Fruit fly (Drosophila melanogaster): ENCODE data around the gene Ref1.

The Ref1 gene

DNA sequence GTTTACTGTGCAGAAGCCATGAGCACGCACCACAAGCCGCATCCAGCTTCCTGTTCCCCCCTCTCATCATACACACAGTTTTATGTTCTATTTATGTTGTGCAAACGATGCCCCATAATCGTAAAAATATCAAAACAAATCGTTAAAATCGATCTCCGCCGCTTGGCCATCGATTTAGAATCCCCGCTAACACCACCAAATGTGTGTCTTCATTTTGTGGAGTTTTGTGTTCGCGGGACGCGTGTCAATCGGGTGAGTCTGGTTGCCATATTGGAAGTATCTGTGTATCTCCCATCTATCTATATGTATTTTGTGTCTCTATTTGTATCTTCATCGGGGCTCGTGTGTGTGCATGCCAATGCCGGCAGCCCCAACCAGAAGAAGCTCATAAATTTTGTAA lies 45.7 kb downstream of the Ref1 start:
- TF ChIP-seq fd64A (GFP tag; optimal IDR thresholded peaks at IDR 0.05): no peak
- TF ChIP-seq Lpt (GFP tag; optimal IDR thresholded peaks at IDR 0.05): no peak
- TF ChIP-seq twi (tag; optimal IDR thresholded peaks at IDR 0.05): peak; percentile 31
- TF ChIP-seq grn (GFP tag; optimal IDR thresholded peaks at IDR 0.05): peak; percentile 6
- peak; percentile 63 for TF ChIP-seq onecut (GFP tag; IDR thresholded peaks at IDR 0.05)
- TF ChIP-seq sd (tag; optimal IDR thresholded peaks at IDR 0.05): peak; percentile 54
- TF ChIP-seq salm (tag; optimal IDR thresholded peaks at IDR 0.05): no peak
- no peak for TF ChIP-seq Meics (GFP tag; optimal IDR thresholded peaks at IDR 0.05)
- TF ChIP-seq CG8924 (tag; optimal IDR thresholded peaks at IDR 0.05): no peak
- TF ChIP-seq maf-S (GFP tag; optimal IDR thresholded peaks at IDR 0.05): no peak
- no peak for TF ChIP-seq bigmax (GFP tag; optimal IDR thresholded peaks at IDR 0.05)
- no peak for TF ChIP-seq pnt (GFP tag; optimal IDR thresholded peaks at IDR 0.05)
- TF ChIP-seq CG10462 (GFP tag; optimal IDR thresholded peaks at IDR 0.05): no peak
- TF ChIP-seq unc-4 (GFP tag; IDR thresholded peaks at IDR 0.05; ENCODE audit: partially characterized antibody): no peak
- no peak for TF ChIP-seq klu (GFP tag; IDR thresholded peaks at IDR 0.05)
- TF ChIP-seq Elba2 (GFP tag; optimal IDR thresholded peaks at IDR 0.05): no peak
- no peak for TF ChIP-seq D (optimal IDR thresholded peaks at IDR 0.05)
- no peak for TF ChIP-seq D (GFP tag; optimal IDR thresholded peaks at IDR 0.05)
- TF ChIP-seq CG11093 (GFP tag; IDR thresholded peaks at IDR 0.05): no peak
- no peak for TF ChIP-seq CG6683 (GFP tag; optimal IDR thresholded peaks at IDR 0.05)
- no peak for TF ChIP-seq ken (GFP tag; IDR thresholded peaks at IDR 0.05)
- TF ChIP-seq trem (tag; optimal IDR thresholded peaks at IDR 0.05): no peak
- peak; percentile 50 for TF ChIP-seq cg (GFP tag; optimal IDR thresholded peaks at IDR 0.05)
- TF ChIP-seq chinmo (GFP tag; IDR thresholded peaks at IDR 0.05; ENCODE audit: partially characterized antibody): no peak
- no peak for TF ChIP-seq CG31365 (tag; optimal IDR thresholded peaks at IDR 0.05)
- TF ChIP-seq Ets65A (GFP tag): no peak
- TF ChIP-seq Antp (GFP tag; optimal IDR thresholded peaks at IDR 0.05): no peak
- TF ChIP-seq CG12104 (GFP tag; optimal IDR thresholded peaks at IDR 0.05): no peak
- TF ChIP-seq CG6765 (GFP tag; optimal IDR thresholded peaks at IDR 0.05): no peak
- no peak for TF ChIP-seq CG17186 (GFP tag; optimal IDR thresholded peaks at IDR 0.05)
- TF ChIP-seq CG9876 (GFP tag; optimal IDR thresholded peaks at IDR 0.05): no peak
- TF ChIP-seq nerfin-1 (tag; optimal IDR thresholded peaks at IDR 0.05): no peak
- TF ChIP-seq ERR (GFP tag; optimal IDR thresholded peaks at IDR 0.05): no peak
- no peak for TF ChIP-seq Pdp1 (GFP tag; optimal IDR thresholded peaks at IDR 0.05)
- TF ChIP-seq Nf-YB (GFP tag; optimal IDR thresholded peaks at IDR 0.05): peak; percentile 64
- no peak for TF ChIP-seq Dbx (GFP tag; IDR thresholded peaks at IDR 0.05)
- no peak for TF ChIP-seq CG16779 (GFP tag; IDR thresholded peaks at IDR 0.05)
- no peak for TF ChIP-seq z (GFP tag; IDR thresholded peaks at IDR 0.05)
- no peak for TF ChIP-seq slbo (GFP tag; IDR thresholded peaks at IDR 0.05)
- no peak for TF ChIP-seq Mrtf (GFP tag; IDR thresholded peaks at IDR 0.05)
- TF ChIP-seq CG15073 (GFP tag; optimal IDR thresholded peaks at IDR 0.05): no peak
- TF ChIP-seq Dll (GFP tag; IDR thresholded peaks at IDR 0.05; ENCODE audit: partially characterized antibody): no peak
- TF ChIP-seq CG13123 (GFP tag; optimal IDR thresholded peaks at IDR 0.05): no peak
- no peak for TF ChIP-seq tgo (GFP tag; IDR thresholded peaks at IDR 0.05)
- TF ChIP-seq abd-A (tag; optimal IDR thresholded peaks at IDR 0.05): peak; percentile 93
- TF ChIP-seq wdn (GFP tag; IDR thresholded peaks at IDR 0.05): no peak
- no peak for TF ChIP-seq CG2116 (GFP tag; optimal IDR thresholded peaks at IDR 0.05)
- no peak for TF ChIP-seq CG12071 (GFP tag; optimal IDR thresholded peaks at IDR 0.05)
- no peak for TF ChIP-seq CG16863 (GFP tag; optimal IDR thresholded peaks at IDR 0.05)
- TF ChIP-seq ash1 (GFP tag; optimal IDR thresholded peaks at IDR 0.05): no peak
- no peak for TF ChIP-seq CG8478 (optimal IDR thresholded peaks at IDR 0.05)
- TF ChIP-seq CG1602 (GFP tag; optimal IDR thresholded peaks at IDR 0.05): no peak
- TF ChIP-seq pb (GFP tag; optimal IDR thresholded peaks at IDR 0.05): no peak

Data from whole organism, embryonic.